Worm (Caenorhabditis elegans) whole organism, L4 larva: ENCODE data around the gene F55C9.15.

Experiments
- T20F7.1 ChIP-seq: fragments of 200-800 bp; sonication (Bioruptor generic); optimal IDR thresholded peaks from 2 replicates; lab custom pipeline; 2018; ENCODE audit warnings: mild to moderate bottlenecking, missing genetic modification characterization, missing compliant biosample characterization
- T26A8.4 ChIP-seq: fragments of 200-800 bp; sonication (Bioruptor generic); IDR thresholded peaks from 2 replicates; pipeline ENCODE4 v1.3.6; 2022; ENCODE audit warnings: missing genetic modification characterization, missing compliant biosample characterization
- Y105C5A.15 ChIP-seq: fragments of 200-800 bp; sonication (Bioruptor generic); IDR thresholded peaks from 2 replicates; pipeline ENCODE4 v1.3.6; 2022; ENCODE audit warnings: missing genetic modification characterization, missing compliant biosample characterization
- Y48G9A.11 ChIP-seq: fragments of 200-800 bp; sonication (Bioruptor generic); IDR thresholded peaks from 2 replicates; pipeline ENCODE4 v1.3.6; 2022; ENCODE audit warnings: missing genetic modification reagents, missing genetic modification characterization, missing compliant biosample characterization
- Y5F2A.4 ChIP-seq: fragments of 200-800 bp; sonication (Bioruptor generic); optimal IDR thresholded peaks from 2 replicates; lab custom pipeline; 2018; ENCODE audit warnings: mild to moderate bottlenecking, missing genetic modification characterization, missing compliant biosample characterization
- ZK337.2 ChIP-seq: fragments of 200-800 bp; sonication (Bioruptor generic); IDR thresholded peaks from 2 replicates; pipeline ENCODE4 v1.3.6; 2022; ENCODE audit warnings: missing genetic modification reagents, missing genetic modification characterization, missing compliant biosample characterization
- ZK546.5 ChIP-seq, 2 experiments: sonication (generic microtip); optimal IDR thresholded peaks; 2 replicates each; lab custom pipeline; 2017; ENCODE audit warnings: missing biosample characterization in 2 of 2, missing genetic modification characterization in 2 of 2
- aha-1 ChIP-seq: fragments of 150-350 bp; peaks from one replicate; lab custom pipeline; 2014; ENCODE audit warnings: missing biosample characterization, missing genetic modification characterization
- arid-1 ChIP-seq: fragments of 200-800 bp; sonication (Bioruptor generic); conservative IDR thresholded peaks from 2 replicates; pipeline ENCODE4 v1.3.6; 2022; ENCODE audit warnings: missing genetic modification reagents, missing genetic modification characterization, missing compliant biosample characterization
- ceh-20 ChIP-seq: fragments of 200-800 bp; sonication (Bioruptor generic); IDR thresholded peaks from 2 replicates; pipeline ENCODE4 v1.3.6; 2022; ENCODE audit warnings: missing genetic modification reagents, missing genetic modification characterization, missing compliant biosample characterization
- ceh-28 ChIP-seq: fragments of 150-350 bp; optimal IDR thresholded peaks from 2 replicates; lab custom pipeline; 2014; ENCODE audit warnings: missing biosample characterization, missing genetic modification reagents, missing genetic modification characterization
- ceh-62 ChIP-seq: sonication (generic microtip); optimal IDR thresholded peaks from 2 replicates; lab custom pipeline; 2017; ENCODE audit warnings: missing biosample characterization, missing genetic modification characterization
- daf-12 ChIP-seq: fragments of 150-350 bp; optimal IDR thresholded peaks from 2 replicates; lab custom pipeline; 2014; ENCODE audit warnings: missing biosample characterization, missing genetic modification reagents, missing genetic modification characterization
- daf-16 ChIP-seq, 3 experiments: sonication (generic microtip); optimal IDR thresholded peaks; 2 replicates each; lab custom pipeline; 2016 to 2017; ENCODE audit warnings: missing genetic modification characterization in 3 of 3, missing genetic modification reagents in 3 of 3, mild to moderate bottlenecking in 2 of 3, missing compliant biosample characterization in 2 of 3, missing biosample characterization in 1 of 3, moderate library complexity in 1 of 3
- dmd-6 ChIP-seq: fragments of 200-800 bp; sonication (Bioruptor generic); IDR thresholded peaks from 2 replicates; pipeline ENCODE4 v1.3.6; 2022; ENCODE audit warnings: missing genetic modification reagents, missing genetic modification characterization, missing compliant biosample characterization
- dmd-9 ChIP-seq: fragments of 200-800 bp; sonication (Bioruptor generic); IDR thresholded peaks from 2 replicates; pipeline ENCODE4 v1.3.6; 2022; ENCODE audit warnings: missing genetic modification reagents, missing genetic modification characterization, missing compliant biosample characterization
- hlh-11 ChIP-seq: fragments of 200-800 bp; sonication (Bioruptor generic); optimal IDR thresholded peaks from 2 replicates; lab custom pipeline; 2018; ENCODE audit warnings: mild to moderate bottlenecking, missing genetic modification characterization, missing compliant biosample characterization
- lim-7 ChIP-seq: fragments of 200-800 bp; sonication (Bioruptor generic); IDR thresholded peaks from 2 replicates; pipeline ENCODE4 v1.3.6; 2022; ENCODE audit warnings: missing genetic modification characterization, missing compliant biosample characterization
- lin-29 ChIP-seq: fragments of 200-800 bp; sonication (Bioruptor generic); IDR thresholded peaks from 2 replicates; pipeline ENCODE4 v1.3.6; 2022; ENCODE audit warnings: missing genetic modification reagents, missing genetic modification characterization, missing compliant biosample characterization
- mes-2 ChIP-seq: sonication (generic microtip); optimal IDR thresholded peaks from 2 replicates; lab custom pipeline; 2016; ENCODE audit warnings: missing genotype, mild to moderate bottlenecking, missing genetic modification characterization, missing compliant biosample characterization; ENCODE audit not compliant: poor library complexity, severe bottlenecking
- mxl-2 ChIP-seq: fragments of 200-800 bp; sonication (Bioruptor generic); conservative IDR thresholded peaks from 2 replicates; pipeline ENCODE4 v1.3.6; 2022; ENCODE audit warnings: missing genetic modification reagents, missing genetic modification characterization, missing compliant biosample characterization
- nhr-25 ChIP-seq: sonication (generic microtip); optimal IDR thresholded peaks from 2 replicates; lab custom pipeline; 2017; ENCODE audit warnings: missing genetic modification characterization, mild to moderate bottlenecking, missing compliant biosample characterization, antibody characterized with exemption, moderate library complexity, borderline replicate concordance; ENCODE audit not compliant: insufficient read depth
- nhr-28 ChIP-seq: fragments of 150-350 bp; optimal IDR thresholded peaks from 2 replicates; lab custom pipeline; 2014; ENCODE audit warnings: missing biosample characterization, missing genetic modification characterization
- nhr-6 ChIP-seq: fragments of 150-350 bp; optimal IDR thresholded peaks from 2 replicates; lab custom pipeline; 2014; ENCODE audit warnings: missing biosample characterization, missing genetic modification characterization
- nhr-77 ChIP-seq: fragments of 150-350 bp; optimal IDR thresholded peaks from 2 replicates; lab custom pipeline; 2014; ENCODE audit warnings: missing biosample characterization, missing genetic modification characterization
- pqm-1 ChIP-seq: sonication (generic microtip); optimal IDR thresholded peaks from 2 replicates; lab custom pipeline; 2017; ENCODE audit warnings: missing biosample characterization, missing genetic modification characterization
- sdz-12 ChIP-seq: fragments of 200-800 bp; sonication (Bioruptor generic); optimal IDR thresholded peaks from 2 replicates; lab custom pipeline; 2018; ENCODE audit warnings: mild to moderate bottlenecking, missing genetic modification characterization, missing compliant biosample characterization
- spr-1 ChIP-seq: sonication (generic microtip); optimal IDR thresholded peaks from 2 replicates; lab custom pipeline; 2016; ENCODE audit warnings: mild to moderate bottlenecking, missing genetic modification characterization, missing compliant biosample characterization
- tag-97 ChIP-seq: fragments of 200-800 bp; sonication (Bioruptor generic); IDR thresholded peaks from 2 replicates; pipeline ENCODE4 v1.3.6; 2022; ENCODE audit warnings: missing genetic modification characterization, missing compliant biosample characterization
- tra-1 ChIP-seq: fragments of 200-800 bp; sonication (Bioruptor generic); IDR thresholded peaks from 2 replicates; pipeline ENCODE4 v1.3.6; 2022; ENCODE audit warnings: missing genetic modification reagents, missing genetic modification characterization, missing compliant biosample characterization
- unc-62 ChIP-seq, 3 experiments: fragments of 150-350 bp in 1 of 3; sonication (generic microtip); optimal IDR thresholded peaks in 2 of 3; peaks in 1 of 3; 1 replicate in 1 of 3; 2 replicates in 2 of 3; lab custom pipeline; 2014 to 2017; ENCODE audit warnings: missing biosample characterization in 3 of 3, missing genetic modification characterization in 3 of 3, missing genetic modification reagents in 3 of 3, missing genotype in 1 of 3
- zip-2 ChIP-seq: fragments of 150-350 bp; optimal IDR thresholded peaks from 2 replicates; lab custom pipeline; 2014; ENCODE audit warnings: missing biosample characterization, missing genetic modification characterization

The F55C9.15 gene

ce11 chrV:19337333-19337732 lies 30.5 kb upstream of the F55C9.15 start:
- TF ChIP-seq Y105C5A.15: no peak
- TF ChIP-seq pqm-1: no peak
- no peak for TF ChIP-seq nhr-28 (tag; lab: Kevin White, UChicago)
- TF ChIP-seq ZK337.2 (GFP tag; lab: Robert Waterston, UW): no peak
- peak; percentile 62 for TF ChIP-seq ceh-28
- TF ChIP-seq mes-2 (tag; lab: Kevin White, UChicago): no peak
- no peak for TF ChIP-seq T26A8.4 (GFP tag; lab: Robert Waterston, UW)
- TF ChIP-seq spr-1 (tag; lab: Kevin White, UChicago): no peak
- TF ChIP-seq, all 104 proteins: peak for 1

- TF ChIP-seq ceh-62 (no peak), unc-62 (GFP tag; optimal IDR thresholded peaks at IDR 0.05 in 1 of 2; lab: Kevin White, UChicago) (peak in 1 of 2 experiments; percentile 13), unc-62 (tag; optimal IDR thresholded peaks at IDR 0.05; lab: Kevin White, UChicago) (no peak)
Measured at ce11 chrV:19329263-19329662, 22.5 kb upstream of the F55C9.15 start, which contains the start of gene fbxb-65. TSS of gene fbxb-65 (plus strand) at chrV:19329563.

DNA sequence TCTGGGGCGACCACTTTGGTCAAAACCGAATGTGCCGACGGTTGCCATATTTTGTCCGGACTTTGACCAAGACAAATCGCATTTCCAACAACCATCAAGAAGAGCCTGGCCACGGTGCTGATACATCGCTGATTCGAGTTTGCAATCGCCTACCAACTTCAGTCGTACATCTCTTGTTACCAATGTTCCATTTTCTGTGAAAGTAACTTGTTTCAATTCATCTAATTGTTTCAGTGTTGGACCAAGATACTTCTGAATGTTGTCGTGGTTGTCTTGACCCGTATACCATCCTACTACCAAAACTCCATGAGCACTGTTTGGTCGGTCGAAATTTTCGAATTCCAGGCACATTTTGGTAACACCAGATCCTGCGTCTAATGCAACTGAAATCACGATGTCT lies 18.6 kb upstream of the F55C9.15 start:
- TF ChIP-seq zip-2 (tag; lab: Kevin White, UChicago) (no peak), T26A8.4 (GFP tag; lab: Robert Waterston, UW) (no peak), nhr-6 (no peak), daf-12 (tag; lab: Kevin White, UChicago) (no peak), Y48G9A.11 (no peak), Y5F2A.4 (GFP tag; lab: Kevin White, UChicago) (no peak), lim-7 (GFP tag; lab: Robert Waterston, UW) (0 out of 2 replicates have a peak, but pooled peaks have one; percentile 37), sdz-12 (GFP tag; lab: Kevin White, UChicago) (no peak), tra-1 (GFP tag; lab: Robert Waterston, UW) (no peak), T20F7.1 (GFP tag; lab: Kevin White, UChicago) (no peak), aha-1 (peak; percentile 77), ceh-20 (GFP tag; lab: Robert Waterston, UW) (no peak)
- TF ChIP-seq, all 104 proteins: peak for 2

DNA sequence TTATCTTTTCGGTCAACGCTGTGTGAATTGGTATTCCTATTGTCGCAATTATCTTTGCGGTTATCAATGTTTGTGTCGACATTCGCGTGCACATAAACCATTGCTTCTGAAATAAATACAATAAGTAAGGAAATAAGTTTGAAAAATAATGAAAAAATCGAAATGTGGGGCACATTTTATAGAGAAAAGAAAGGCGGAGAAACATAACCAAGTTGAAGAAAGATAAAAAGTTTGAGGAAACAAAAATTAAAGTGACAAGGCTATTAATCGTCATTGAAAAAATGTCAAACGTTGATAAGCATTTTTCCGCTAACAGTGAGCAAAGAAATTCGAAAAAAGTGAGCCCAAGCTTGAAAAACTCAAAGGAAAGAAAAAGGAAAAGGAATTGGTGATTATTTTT lies 15.6 kb upstream of the F55C9.15 start, which contains the start of gene C43D7.4:
C43D7.4 (minus strand) TSS at position 101 of the 400 bp plus-strand sequence.
- no peak for TF ChIP-seq ZK337.2 (GFP tag; lab: Robert Waterston, UW)
- no peak for TF ChIP-seq arid-1 (GFP tag; lab: Robert Waterston, UW)
- TF ChIP-seq hlh-11: no peak
- TF ChIP-seq T26A8.4 (GFP tag; lab: Robert Waterston, UW): no peak
- TF ChIP-seq daf-16 (GFP tag; optimal IDR thresholded peaks at IDR 0.05; lab: Kevin White, UChicago): no peak
- no peak for TF ChIP-seq daf-16 (tag; optimal IDR thresholded peaks at IDR 0.05; lab: Kevin White, UChicago)
- TF ChIP-seq ZK546.5 (tag; optimal IDR thresholded peaks at IDR 0.05; lab: Kevin White, UChicago): no peak
- TF ChIP-seq nhr-25 (tag; lab: Kevin White, UChicago): no peak
- no peak for TF ChIP-seq lin-29 (GFP tag; lab: Robert Waterston, UW)
- no peak for TF ChIP-seq tra-1 (GFP tag; lab: Robert Waterston, UW)
- TF ChIP-seq dmd-9 (GFP tag; lab: Robert Waterston, UW): no peak
- no peak for TF ChIP-seq tag-97
- TF ChIP-seq nhr-77 (tag; lab: Kevin White, UChicago): no peak
- TF ChIP-seq zip-2 (tag; lab: Kevin White, UChicago): no peak

DNA sequence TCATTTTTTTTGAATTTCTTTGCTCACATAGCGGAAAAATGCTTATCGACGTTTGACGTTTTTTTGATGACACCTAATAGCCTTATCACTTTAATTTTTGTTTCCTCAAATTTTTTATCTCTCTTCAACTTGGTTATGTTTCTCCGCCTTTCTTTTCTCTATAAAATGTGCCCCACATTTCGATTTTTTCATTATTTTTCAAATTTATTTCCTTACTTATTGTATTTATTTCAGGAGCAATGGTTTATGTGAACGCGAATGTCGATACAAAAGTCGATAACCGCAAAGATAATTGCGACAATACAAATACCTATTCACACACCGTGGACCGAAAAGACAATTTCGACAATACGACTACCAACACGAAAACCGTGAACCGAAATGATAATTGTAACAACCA lies 13.6 kb upstream of the F55C9.15 start, which contains the start of gene sdz-6:
sdz-6 (plus strand) TSS at position 229 of the 400 bp plus-strand sequence.
- TF ChIP-seq unc-62 (GFP tag; optimal IDR thresholded peaks at IDR 0.05 in 1 of 2; lab: Kevin White, UChicago) (peak in 1 of 2 experiments; percentile 95), unc-62 (tag; optimal IDR thresholded peaks at IDR 0.05; lab: Kevin White, UChicago) (no peak), dmd-6 (peak; percentile 8; the same call in 1 of the 2 replicates), mxl-2 (GFP tag; lab: Robert Waterston, UW) (no peak)
